Fruit fly (Drosophila melanogaster) whole organism, embryonic: ENCODE data around the gene Pop5.

Source experiments
- Aef1 ChIP-seq: fragments of 200-800 bp; sonication (Bioruptor generic); IDR thresholded peaks from 3 replicates; pipeline ENCODE4 v1.3.6; 2022; ENCODE audit warnings: missing biosample characterization, missing genetic modification characterization
- Atf-2 ChIP-seq: fragments of 200-800 bp; sonication (Bioruptor generic); optimal IDR thresholded peaks from 2 replicates; lab custom pipeline; 2016; ENCODE audit warnings: missing biosample characterization, missing genetic modification characterization
- CG10267 ChIP-seq: fragments of 200-800 bp; sonication (Bioruptor generic); optimal IDR thresholded peaks from 2 replicates; lab custom pipeline; 2018; ENCODE audit warnings: missing biosample characterization, mild to moderate bottlenecking, missing genetic modification characterization, moderate library complexity
- CG10959 ChIP-seq: fragments of 200-800 bp; sonication (Bioruptor generic); IDR thresholded peaks from 2 replicates; pipeline ENCODE4 v1.3.6; 2022; ENCODE audit warnings: missing biosample characterization, missing genetic modification characterization
- CG11456 ChIP-seq: fragments of 200-800 bp; sonication (Bioruptor generic); IDR thresholded peaks from 3 replicates; pipeline ENCODE4 v1.3.6; 2022; ENCODE audit warnings: missing biosample characterization, missing genetic modification characterization
- CG12299 ChIP-seq: fragments of 200-800 bp; sonication (Bioruptor generic); optimal IDR thresholded peaks from 2 replicates; lab custom pipeline; 2018; ENCODE audit warnings: missing biosample characterization, mild to moderate bottlenecking, missing genetic modification characterization
- CG12659 ChIP-seq: fragments of 200-800 bp; sonication (Bioruptor generic); optimal IDR thresholded peaks from 3 replicates; lab custom pipeline; 2017; ENCODE audit warnings: mild to moderate bottlenecking, missing biosample characterization, missing genetic modification reagents, missing genetic modification characterization
- CG12744 ChIP-seq: fragments of 200-800 bp; sonication (Bioruptor generic); optimal IDR thresholded peaks from 2 replicates; lab custom pipeline; 2016; ENCODE audit warnings: missing biosample characterization, missing genetic modification characterization
- CG12942 ChIP-seq: fragments of 200-800 bp; sonication (Bioruptor generic); optimal IDR thresholded peaks from 3 replicates; lab custom pipeline; 2016; ENCODE audit warnings: missing biosample characterization, missing genetic modification characterization
- CG13775 ChIP-seq: fragments of 200-800 bp; sonication (Bioruptor generic); optimal IDR thresholded peaks from 3 replicates; lab custom pipeline; 2017; ENCODE audit warnings: missing biosample characterization, mild to moderate bottlenecking, missing genetic modification characterization
- CG14014 ChIP-seq: fragments of 200-800 bp; sonication (Bioruptor generic); IDR thresholded peaks from 2 replicates; pipeline ENCODE4 v1.3.6; 2022; ENCODE audit warnings: missing biosample characterization, missing genetic modification characterization
- CG14667 ChIP-seq: fragments of 200-800 bp; sonication (Bioruptor generic); IDR thresholded peaks from 2 replicates; pipeline ENCODE4 v1.3.6; 2022; ENCODE audit warnings: missing biosample characterization, missing genetic modification characterization
- CG17186 ChIP-seq: fragments of 200-800 bp; sonication (Bioruptor generic); optimal IDR thresholded peaks from 3 replicates; lab custom pipeline; 2017; ENCODE audit warnings: missing biosample characterization, missing genetic modification reagents, missing genetic modification characterization
- CG17802 ChIP-seq: fragments of 200-800 bp; sonication (Bioruptor generic); optimal IDR thresholded peaks from 2 replicates; lab custom pipeline; 2018; ENCODE audit warnings: missing biosample characterization, mild to moderate bottlenecking, missing genetic modification characterization, moderate library complexity
- CG17829 ChIP-seq: fragments of 200-800 bp; optimal IDR thresholded peaks from 2 replicates; lab custom pipeline; 2019; ENCODE audit warnings: missing biosample characterization, mild to moderate bottlenecking, missing genetic modification characterization, moderate library complexity
- CG2678 ChIP-seq: fragments of 200-800 bp; sonication (Bioruptor generic); optimal IDR thresholded peaks from 3 replicates; lab custom pipeline; 2019; ENCODE audit warnings: missing biosample characterization, mild to moderate bottlenecking, missing genetic modification characterization, moderate library complexity
- CG31365 ChIP-seq: fragments of 200-800 bp; sonication (Bioruptor generic); optimal IDR thresholded peaks from 2 replicates; lab custom pipeline; 2018; ENCODE audit warnings: missing biosample characterization, mild to moderate bottlenecking, missing genetic modification characterization
- CG32772 ChIP-seq: fragments of 200-800 bp; sonication (Bioruptor generic); IDR thresholded peaks from 2 replicates; pipeline ENCODE4 v1.3.6; 2022; ENCODE audit warnings: missing biosample characterization, missing genetic modification characterization
- CG33557 ChIP-seq: fragments of 200-800 bp; sonication (Bioruptor generic); optimal IDR thresholded peaks from 2 replicates; lab custom pipeline; 2019; ENCODE audit warnings: missing biosample characterization, mild to moderate bottlenecking, missing genetic modification characterization, moderate library complexity
- CG8478 ChIP-seq: fragments of >200 bp; optimal IDR thresholded peaks from 2 replicates; lab custom pipeline; 2018
- CG9876 ChIP-seq: fragments of 200-800 bp; sonication (Bioruptor generic); optimal IDR thresholded peaks from 2 replicates; lab custom pipeline; 2016; ENCODE audit warnings: missing biosample characterization, missing genetic modification characterization
- CG9932 ChIP-seq: fragments of 200-800 bp; sonication (Bioruptor generic); IDR thresholded peaks from 2 replicates; pipeline ENCODE4 v1.3.6; 2022; ENCODE audit warnings: missing biosample characterization, missing genetic modification characterization
- HmgD ChIP-seq: fragments of 200-800 bp; sonication (Bioruptor generic); optimal IDR thresholded peaks from 3 replicates; lab custom pipeline; 2016; ENCODE audit warnings: missing biosample characterization, missing genetic modification characterization
- Hr51 ChIP-seq, 2 experiments: fragments of 200-800 bp; sonication (Bioruptor generic); optimal IDR thresholded peaks; 2 replicates in 1 of 2; 3 replicates in 1 of 2; lab custom pipeline; 2016 to 2018; ENCODE audit warnings: missing biosample characterization in 2 of 2, missing genetic modification characterization in 2 of 2, mild to moderate bottlenecking in 1 of 2, moderate library complexity in 1 of 2
- Lhr ChIP-seq: fragments of 200-800 bp; sonication (Bioruptor generic); optimal IDR thresholded peaks from 3 replicates; lab custom pipeline; 2017; ENCODE audit warnings: mild to moderate bottlenecking, missing biosample characterization, missing genetic modification reagents, missing genetic modification characterization
- Mad ChIP-seq: fragments of 200-800 bp; sonication (Bioruptor generic); optimal IDR thresholded peaks from 2 replicates; lab custom pipeline; 2016; ENCODE audit warnings: missing biosample characterization, missing genetic modification characterization
- Ravus ChIP-seq: fragments of 200-800 bp; sonication (Bioruptor generic); IDR thresholded peaks from 2 replicates; pipeline ENCODE4 v1.3.6; 2022; ENCODE audit warnings: missing biosample characterization, missing genetic modification characterization
- Scr ChIP-seq: fragments of 200-800 bp; sonication (Bioruptor generic); IDR thresholded peaks from 2 replicates; pipeline ENCODE4 v1.3.6; 2022; ENCODE audit warnings: missing biosample characterization, missing genetic modification characterization; ENCODE audit not compliant: partially characterized antibody
- YL-1 ChIP-seq: fragments of 200-800 bp; sonication (Bioruptor generic); optimal IDR thresholded peaks from 3 replicates; lab custom pipeline; 2017; ENCODE audit warnings: missing biosample characterization, mild to moderate bottlenecking, missing genetic modification characterization
- ac ChIP-seq: fragments of 200-800 bp; sonication (Bioruptor generic); optimal IDR thresholded peaks from 3 replicates; lab custom pipeline; 2017; ENCODE audit warnings: missing biosample characterization, mild to moderate bottlenecking, missing genetic modification characterization
- bsh ChIP-seq, 2 experiments: fragments of 200-800 bp; sonication (Bioruptor generic); optimal IDR thresholded peaks; 2 replicates each; lab custom pipeline; 2017 to 2018; ENCODE audit warnings: mild to moderate bottlenecking in 2 of 2, missing biosample characterization in 2 of 2, missing genetic modification characterization in 2 of 2, moderate library complexity in 1 of 2
- chm ChIP-seq: fragments of 200-800 bp; sonication (Bioruptor generic); IDR thresholded peaks from 2 replicates; pipeline ENCODE4 v1.3.6; 2022; ENCODE audit warnings: missing biosample characterization, missing genetic modification characterization
- cwo ChIP-seq: fragments of 200-800 bp; sonication (Bioruptor generic); optimal IDR thresholded peaks from 3 replicates; lab custom pipeline; 2017; ENCODE audit warnings: missing biosample characterization, missing genetic modification characterization, mild to moderate bottlenecking, moderate library complexity, missing genetic modification reagents
- dati ChIP-seq: fragments of 200-800 bp; sonication (Bioruptor generic); IDR thresholded peaks from 2 replicates; pipeline ENCODE4 v1.3.6; 2022; ENCODE audit warnings: missing biosample characterization, missing genetic modification characterization
- dysf ChIP-seq: fragments of 200-800 bp; sonication (Bioruptor generic); IDR thresholded peaks from 3 replicates; pipeline ENCODE4 v1.3.6; 2022; ENCODE audit warnings: missing biosample characterization, missing genetic modification characterization
- ftz-f1 ChIP-seq: fragments of 200-800 bp; sonication (Bioruptor generic); optimal IDR thresholded peaks from 2 replicates; lab custom pipeline; 2016; ENCODE audit warnings: missing biosample characterization, missing genetic modification characterization
- gce ChIP-seq: fragments of 200-800 bp; sonication (Bioruptor generic); IDR thresholded peaks from 3 replicates; pipeline ENCODE4 v1.3.6; 2022; ENCODE audit warnings: missing biosample characterization, missing genetic modification characterization
- gfzf ChIP-seq: fragments of 200-800 bp; sonication (Bioruptor generic); optimal IDR thresholded peaks from 2 replicates; lab custom pipeline; 2016; ENCODE audit warnings: missing biosample characterization, mild to moderate bottlenecking, missing genetic modification characterization, moderate library complexity
- hkb ChIP-seq, 2 experiments: fragments of 200-800 bp in 1 of 2; fragments of >200 bp in 1 of 2; sonication (Bioruptor generic) in 1 of 2; IDR thresholded peaks in 1 of 2; optimal IDR thresholded peaks in 1 of 2; 2 replicates each; pipeline versions ENCODE4 v1.3.6 to Lab custom; 2017 to 2022; ENCODE audit warnings: missing biosample characterization in 1 of 2, missing genetic modification characterization in 1 of 2
- p53 ChIP-seq: fragments of 200-800 bp; sonication (Bioruptor generic); optimal IDR thresholded peaks from 2 replicates; lab custom pipeline; 2016; ENCODE audit warnings: missing biosample characterization, missing genetic modification characterization
- pfk ChIP-seq: fragments of 200-800 bp; sonication (Bioruptor generic); optimal IDR thresholded peaks from 2 replicates; lab custom pipeline; 2018; ENCODE audit warnings: missing biosample characterization, mild to moderate bottlenecking, missing genetic modification characterization, moderate library complexity
- pita ChIP-seq: fragments of 200-800 bp; sonication (Bioruptor generic); optimal IDR thresholded peaks from 2 replicates; lab custom pipeline; 2017; ENCODE audit warnings: missing biosample characterization, mild to moderate bottlenecking, missing genetic modification characterization
- sr ChIP-seq: fragments of 200-800 bp; sonication (Bioruptor generic); IDR thresholded peaks from 3 replicates; pipeline ENCODE4 v1.3.6; 2022; ENCODE audit warnings: missing biosample characterization, missing genetic modification characterization
- tna ChIP-seq: fragments of 200-800 bp; sonication (Bioruptor generic); IDR thresholded peaks from 2 replicates; pipeline ENCODE4 v1.3.6; 2022; ENCODE audit warnings: missing biosample characterization, missing genetic modification characterization; ENCODE audit not compliant: partially characterized antibody
- ttk ChIP-seq: fragments of 200-800 bp; sonication (Bioruptor generic); IDR thresholded peaks from 2 replicates; pipeline ENCODE4 v2.1.2; 2022; ENCODE audit warnings: missing biosample characterization, missing genetic modification characterization
- usp ChIP-seq: fragments of >200 bp; optimal IDR thresholded peaks from 2 replicates; lab custom pipeline; 2017; ENCODE audit warnings: missing biosample characterization, missing genetic modification characterization
- vvl ChIP-seq: fragments of 200-800 bp; sonication (Bioruptor generic); IDR thresholded peaks from 2 replicates; pipeline ENCODE4 v1.3.6; 2022; ENCODE audit warnings: missing biosample characterization, missing genetic modification characterization
- zen ChIP-seq: fragments of 200-800 bp; sonication (Bioruptor generic); optimal IDR thresholded peaks from 3 replicates; lab custom pipeline; 2018; ENCODE audit warnings: missing biosample characterization, mild to moderate bottlenecking, missing genetic modification characterization, moderate library complexity
- zf30C ChIP-seq: fragments of 200-800 bp; sonication (Bioruptor generic); optimal IDR thresholded peaks from 3 replicates; lab custom pipeline; 2018; ENCODE audit warnings: missing biosample characterization, mild to moderate bottlenecking, missing genetic modification characterization

Pop5 gene

DNA sequence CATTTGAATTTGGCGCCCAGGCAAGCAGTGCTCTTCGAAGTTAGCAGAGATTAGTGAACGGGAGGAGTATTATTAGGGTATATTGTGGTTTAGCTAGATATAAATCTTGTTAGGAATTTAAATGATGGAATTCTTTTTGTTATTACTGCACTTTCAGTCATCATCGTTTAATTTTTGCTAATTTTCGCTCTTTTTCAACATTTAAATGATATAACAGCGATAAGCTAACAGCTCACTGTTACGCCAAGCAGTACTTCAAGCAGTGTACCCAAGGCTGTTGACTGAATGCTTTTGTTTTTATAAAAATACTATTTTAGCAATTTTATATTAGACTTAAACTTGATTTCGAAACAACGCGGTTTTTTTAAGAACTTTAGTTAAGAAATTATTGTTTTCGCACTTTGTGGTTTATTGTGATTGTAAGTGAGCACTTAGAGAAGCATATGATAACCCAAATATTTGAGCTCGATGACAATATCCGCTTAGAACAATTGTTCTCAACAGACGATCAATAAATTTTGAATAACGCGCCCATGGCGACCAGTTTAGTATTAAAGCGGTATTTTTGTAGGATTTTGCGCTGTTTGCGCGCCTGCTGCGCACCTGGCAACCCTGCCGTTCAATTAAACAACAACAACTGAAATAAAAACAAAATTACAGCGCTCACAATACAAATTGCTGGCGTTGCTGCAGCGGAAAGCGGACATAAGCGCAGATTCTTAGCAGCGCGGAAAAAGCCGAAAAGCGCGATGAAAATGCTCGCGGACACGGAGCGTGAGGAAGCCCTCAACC is 6.0 kb upstream of the Pop5 start:
- TF ChIP-seq pita (GFP tag; lab: Kevin White, UChicago) (no peak), CG2678 (tag; lab: Kevin White, UChicago) (no peak), Mad (GFP tag; lab: Kevin White, UChicago) (no peak), dysf (GFP tag; lab: Robert Waterston, UW) (no peak), CG31365 (tag; lab: Kevin White, UChicago) (peak; percentile 95), ac (GFP tag; lab: Kevin White, UChicago) (no peak), CG17186 (peak; percentile 97), CG9932 (GFP tag; lab: Robert Waterston, UW) (no peak), tna (GFP tag; lab: Robert Waterston, UW) (no peak), CG12659 (peak; percentile 42), CG8478 (lab: Kevin White, UChicago) (peak; percentile 32), usp (GFP tag; lab: Kevin White, UChicago) (no peak), Hr51 (GFP tag; optimal IDR thresholded peaks at IDR 0.05; lab: Kevin White, UChicago) (no peak), ttk (GFP tag; lab: Robert Waterston, UW) (no peak), CG9876 (GFP tag; lab: Kevin White, UChicago) (no peak), CG12942 (GFP tag; lab: Kevin White, UChicago) (no peak), p53 (no peak), Ravus (GFP tag; lab: Robert Waterston, UW) (no peak), CG17829 (no peak), ftz-f1 (no peak), dati (GFP tag; lab: Robert Waterston, UW) (no peak), zf30C (no peak), CG33557 (GFP tag; lab: Kevin White, UChicago) (no peak), hkb (optimal IDR thresholded peaks at IDR 0.05; lab: Kevin White, UChicago) (no peak), hkb (GFP tag; IDR thresholded peaks at IDR 0.05; lab: Robert Waterston, UW) (0 out of 2 replicates have a peak, but pooled peaks have one; percentile 19), cwo (GFP tag; lab: Kevin White, UChicago) (no peak), CG14667 (GFP tag; lab: Robert Waterston, UW) (no peak), gfzf (peak; percentile 64), sr (no peak), Atf-2 (GFP tag; lab: Kevin White, UChicago) (no peak), gce (no peak), CG12299 (tag; lab: Kevin White, UChicago) (no peak), CG10267 (tag; lab: Kevin White, UChicago) (no peak), Aef1 (GFP tag; lab: Robert Waterston, UW) (peak; percentile 87), CG32772 (GFP tag; lab: Robert Waterston, UW) (no peak), CG17802 (tag; lab: Kevin White, UChicago) (no peak), HmgD (GFP tag; lab: Kevin White, UChicago) (peak; percentile 15), CG12744 (no peak), CG13775 (no peak), vvl (GFP tag; lab: Robert Waterston, UW) (peak; percentile 30; the same call in 1 of the 2 replicates), bsh (GFP tag; optimal IDR thresholded peaks at IDR 0.05; lab: Kevin White, UChicago) (peak in 1 of 2 experiments; percentile 10), zen (tag; lab: Kevin White, UChicago) (peak; percentile 27), CG14014 (GFP tag; lab: Robert Waterston, UW) (no peak), CG11456 (GFP tag; lab: Robert Waterston, UW) (no peak), YL-1 (GFP tag; lab: Kevin White, UChicago) (peak; percentile 45), pfk (GFP tag; lab: Kevin White, UChicago) (no peak), CG10959 (GFP tag; lab: Robert Waterston, UW) (no peak), Lhr (GFP tag; lab: Kevin White, UChicago) (peak; percentile 12), Scr (GFP tag; lab: Robert Waterston, UW) (0 out of 2 replicates have a peak, but pooled peaks have one; percentile 16), chm (GFP tag; lab: Robert Waterston, UW) (no peak)
